Worm (Caenorhabditis elegans) whole organism, young adult: Measurements from ENCODE around the gene smc-5.

Source experiments
- B0035.1 ChIP-seq: sonication (generic microtip); optimal IDR thresholded peaks from 2 replicates; lab custom pipeline; 2016; ENCODE audit warnings: missing genetic modification characterization, mild to moderate bottlenecking, missing compliant biosample characterization, missing genotype, missing genetic modification reagents
- D2030.7 ChIP-seq: fragments of 200-800 bp; sonication (Bioruptor generic); IDR thresholded peaks from 2 replicates; pipeline ENCODE4 v1.3.6; 2022; ENCODE audit warnings: missing genetic modification reagents, missing genetic modification characterization, missing compliant biosample characterization
- F23B12.7 ChIP-seq: sonication (generic microtip); optimal IDR thresholded peaks from 2 replicates; lab custom pipeline; 2017; ENCODE audit warnings: missing genetic modification characterization, mild to moderate bottlenecking, missing compliant biosample characterization, antibody characterized with exemption, moderate library complexity; ENCODE audit not compliant: insufficient read depth
- F33H1.4 ChIP-seq: fragments of 200-800 bp; sonication (Bioruptor generic); IDR thresholded peaks from 2 replicates; pipeline ENCODE4 v1.3.6; 2022; ENCODE audit warnings: missing genetic modification reagents, missing genetic modification characterization, missing compliant biosample characterization
- F49E8.2 ChIP-seq: sonication (generic microtip); optimal IDR thresholded peaks from 3 replicates; lab custom pipeline; 2017; ENCODE audit warnings: missing genetic modification characterization, mild to moderate bottlenecking, missing compliant biosample characterization, antibody characterized with exemption, moderate library complexity; ENCODE audit not compliant: insufficient read depth
- K11D2.4 ChIP-seq: fragments of 200-800 bp; sonication (Bioruptor generic); IDR thresholded peaks from 2 replicates; pipeline ENCODE4 v1.3.6; 2022; ENCODE audit warnings: missing genetic modification reagents, missing genetic modification characterization, missing compliant biosample characterization
- Y53F4B.3 ChIP-seq: fragments of 200-800 bp; sonication (Bioruptor generic); IDR thresholded peaks from 2 replicates; pipeline ENCODE4 v1.3.6; 2022; ENCODE audit warnings: missing genetic modification reagents, missing genetic modification characterization, missing compliant biosample characterization
- atf-7 ChIP-seq: sonication (generic microtip); optimal IDR thresholded peaks from 2 replicates; lab custom pipeline; 2017; ENCODE audit warnings: mild to moderate bottlenecking, missing genetic modification characterization, missing compliant biosample characterization
- attf-5 ChIP-seq: fragments of 200-800 bp; sonication (Bioruptor generic); optimal IDR thresholded peaks from 2 replicates; lab custom pipeline; 2018; ENCODE audit warnings: mild to moderate bottlenecking, missing genetic modification characterization, missing compliant biosample characterization
- bed-1 ChIP-seq: fragments of 200-800 bp; sonication (Bioruptor generic); IDR thresholded peaks from 2 replicates; pipeline ENCODE4 v1.3.6; 2022; ENCODE audit warnings: missing genetic modification reagents, missing genetic modification characterization, missing compliant biosample characterization
- cebp-1 ChIP-seq, 2 experiments: fragments of 200-800 bp in 1 of 2; sonication (Bioruptor generic) in 1 of 2; sonication (generic microtip) in 1 of 2; IDR thresholded peaks in 1 of 2; optimal IDR thresholded peaks in 1 of 2; 2 replicates each; pipeline versions ENCODE4 v1.3.6 to Lab custom; 2017 to 2022; ENCODE audit warnings: missing compliant biosample characterization in 2 of 2, missing genetic modification characterization in 2 of 2, mild to moderate bottlenecking in 1 of 2, missing genetic modification reagents in 1 of 2, moderate library complexity in 1 of 2
- ceh-100 ChIP-seq: fragments of 200-800 bp; sonication (Bioruptor generic); IDR thresholded peaks from 2 replicates; pipeline ENCODE4 v1.3.6; 2022; ENCODE audit warnings: missing genetic modification reagents, missing genetic modification characterization, missing compliant biosample characterization
- ceh-91 ChIP-seq: fragments of 200-800 bp; sonication (Bioruptor generic); IDR thresholded peaks from 2 replicates; pipeline ENCODE4 v1.3.6; 2022; ENCODE audit warnings: missing genetic modification reagents, missing genetic modification characterization, missing compliant biosample characterization
- dpff-1 ChIP-seq: sonication (generic microtip); optimal IDR thresholded peaks from 2 replicates; lab custom pipeline; 2017; ENCODE audit warnings: mild to moderate bottlenecking, missing genetic modification characterization, missing compliant biosample characterization
- dpl-1 ChIP-seq: fragments of 150-350 bp; optimal IDR thresholded peaks from 2 replicates; lab custom pipeline; 2014; ENCODE audit warnings: missing biosample characterization, missing genetic modification reagents, missing genetic modification characterization
- egl-44 ChIP-seq: fragments of 200-800 bp; sonication (Bioruptor generic); IDR thresholded peaks from 2 replicates; pipeline ENCODE4 v1.3.6; 2022; ENCODE audit warnings: missing genetic modification reagents, missing genetic modification characterization, missing compliant biosample characterization
- fkh-3 ChIP-seq: sonication (generic microtip); optimal IDR thresholded peaks from 2 replicates; lab custom pipeline; 2016; ENCODE audit warnings: mild to moderate bottlenecking, missing genetic modification characterization, missing compliant biosample characterization
- him-1 ChIP-seq: sonication (generic microtip); optimal IDR thresholded peaks from 2 replicates; lab custom pipeline; 2016; ENCODE audit warnings: missing genotype, missing genetic modification reagents, missing genetic modification characterization, missing compliant biosample characterization
- hlh-26 ChIP-seq: fragments of 200-800 bp; sonication (Bioruptor generic); conservative IDR thresholded peaks from 2 replicates; pipeline ENCODE4 v1.3.6; 2022; ENCODE audit warnings: missing genetic modification reagents, missing genetic modification characterization, missing compliant biosample characterization
- hmg-1.2 ChIP-seq: fragments of 200-800 bp; sonication (Bioruptor generic); IDR thresholded peaks from 2 replicates; pipeline ENCODE4 v1.3.6; 2022; ENCODE audit warnings: missing genetic modification reagents, missing genetic modification characterization, missing compliant biosample characterization
- lsy-27 ChIP-seq: sonication (generic microtip); optimal IDR thresholded peaks from 2 replicates; lab custom pipeline; 2017; ENCODE audit warnings: missing genetic modification characterization, mild to moderate bottlenecking, missing compliant biosample characterization, antibody characterized with exemption, missing genotype, borderline replicate concordance; ENCODE audit not compliant: insufficient read depth
- madf-10 ChIP-seq: sonication (generic microtip); optimal IDR thresholded peaks from 2 replicates; lab custom pipeline; 2016; ENCODE audit warnings: mild to moderate bottlenecking, missing genetic modification characterization, missing compliant biosample characterization
- madf-6 ChIP-seq: fragments of 200-800 bp; sonication (Bioruptor generic); IDR thresholded peaks from 2 replicates; pipeline ENCODE4 v1.3.6; 2022; ENCODE audit warnings: missing genetic modification reagents, missing genetic modification characterization, missing compliant biosample characterization
- mcd-1 ChIP-seq: fragments of 200-800 bp; sonication (Bioruptor generic); IDR thresholded peaks from 2 replicates; pipeline ENCODE4 v1.3.6; 2022; ENCODE audit warnings: missing genetic modification reagents, missing genetic modification characterization, missing compliant biosample characterization
- nhr-179 ChIP-seq: sonication (generic microtip); optimal IDR thresholded peaks from 2 replicates; lab custom pipeline; 2016; ENCODE audit warnings: mild to moderate bottlenecking, missing genetic modification characterization, missing compliant biosample characterization
- nhr-80 ChIP-seq: sonication (generic microtip); optimal IDR thresholded peaks from 2 replicates; lab custom pipeline; 2016; ENCODE audit warnings: missing genetic modification characterization, missing compliant biosample characterization
- pha-4 ChIP-seq: fragments of 150-350 bp; sonication (generic microtip); optimal IDR thresholded peaks from 2 replicates; lab custom pipeline; 2014; ENCODE audit warnings: missing biosample characterization, missing genetic modification reagents, missing genetic modification characterization
- sea-2 ChIP-seq: fragments of 200-800 bp; sonication (Bioruptor generic); IDR thresholded peaks from 2 replicates; pipeline ENCODE4 v1.3.6; 2022; ENCODE audit warnings: missing genetic modification characterization, missing compliant biosample characterization
- snpc-1.3 ChIP-seq: sonication (generic microtip); optimal IDR thresholded peaks from 2 replicates; lab custom pipeline; 2017; ENCODE audit warnings: missing genetic modification characterization, mild to moderate bottlenecking, missing compliant biosample characterization, antibody characterized with exemption, moderate library complexity, missing genotype, missing genetic modification reagents; ENCODE audit not compliant: insufficient read depth
- somi-1 ChIP-seq: fragments of 200-800 bp; sonication (Bioruptor generic); optimal IDR thresholded peaks from 2 replicates; lab custom pipeline; 2018; ENCODE audit warnings: mild to moderate bottlenecking, missing genetic modification characterization, missing compliant biosample characterization
- unc-130 ChIP-seq: sonication (generic microtip); optimal IDR thresholded peaks from 2 replicates; lab custom pipeline; 2016; ENCODE audit warnings: missing genetic modification reagents, missing genetic modification characterization, missing compliant biosample characterization
- ztf-25 ChIP-seq: fragments of 200-800 bp; sonication (Bioruptor generic); IDR thresholded peaks from 2 replicates; pipeline ENCODE4 v1.3.6; 2022; ENCODE audit warnings: missing genetic modification reagents, missing genetic modification characterization, missing compliant biosample characterization
- ztf-6 ChIP-seq: fragments of 200-800 bp; sonication (Bioruptor generic); IDR thresholded peaks from 2 replicates; pipeline ENCODE4 v1.3.6; 2022; ENCODE audit warnings: missing genetic modification reagents, missing genetic modification characterization, missing compliant biosample characterization

The smc-5 gene

DNA sequence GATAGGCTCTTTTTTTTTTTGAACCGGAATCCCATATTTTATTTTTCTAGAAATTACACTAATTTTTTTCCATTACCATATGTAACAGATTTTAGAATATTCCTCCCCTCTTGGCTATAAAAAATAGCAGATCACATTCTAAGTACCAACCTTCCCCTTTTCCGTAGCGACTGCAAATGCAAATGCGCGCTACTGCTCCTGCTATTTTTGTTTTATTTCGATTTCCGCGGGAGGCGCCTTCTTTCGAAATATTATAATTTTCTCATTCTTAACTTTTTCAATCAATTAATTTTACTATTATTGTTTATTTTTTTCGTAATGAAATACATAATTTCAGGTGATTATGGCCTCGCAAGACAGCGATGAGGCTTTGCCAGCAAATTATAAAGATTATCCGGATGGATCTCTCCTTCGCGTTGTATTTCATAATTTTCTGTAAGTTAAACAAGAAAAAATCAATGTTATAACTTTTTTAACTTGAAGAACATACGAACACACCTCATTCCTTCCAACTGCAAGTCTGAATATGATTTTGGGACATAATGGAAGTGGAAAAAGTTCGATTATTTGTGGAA, at the start of gene smc-5 (continued):
- peak; percentile 28 for TF ChIP-seq snpc-1.3 (tag; lab: Kevin White, UChicago)
- no peak for TF ChIP-seq sea-2 (GFP tag; lab: Robert Waterston, UW)
- peak; percentile 91 for TF ChIP-seq mcd-1 (GFP tag; lab: Robert Waterston, UW)
- TF ChIP-seq ceh-91: peak; percentile 80
- TF ChIP-seq bed-1 (GFP tag; lab: Robert Waterston, UW): no peak
- TF ChIP-seq B0035.1 (tag; lab: Kevin White, UChicago): no peak
- TF ChIP-seq ztf-6 (GFP tag; lab: Robert Waterston, UW): no peak
- TF ChIP-seq D2030.7 (GFP tag; lab: Robert Waterston, UW): peak; percentile 80; the same call in 1 of the 2 replicates
- peak; percentile 27 for TF ChIP-seq F49E8.2
- no peak for TF ChIP-seq egl-44 (GFP tag; lab: Robert Waterston, UW)
- no peak for TF ChIP-seq pha-4 (tag; lab: Kevin White, UChicago)
- TF ChIP-seq somi-1 (GFP tag; lab: Kevin White, UChicago): no peak
- TF ChIP-seq K11D2.4 (GFP tag; lab: Robert Waterston, UW): no peak
- no peak for TF ChIP-seq fkh-3 (tag; lab: Kevin White, UChicago)
- no peak for TF ChIP-seq ztf-25
- peak; percentile 96 for TF ChIP-seq ceh-100
- peak; percentile 63; the same call in 1 of the 2 replicates for TF ChIP-seq cebp-1 (GFP tag; IDR thresholded peaks at IDR 0.05; lab: Robert Waterston, UW)
- no peak for TF ChIP-seq cebp-1 (tag; optimal IDR thresholded peaks at IDR 0.05; lab: Kevin White, UChicago)
- TF ChIP-seq madf-10 (tag; lab: Kevin White, UChicago): peak; percentile 15
- peak; percentile 89 for TF ChIP-seq madf-6 (GFP tag; lab: Robert Waterston, UW)
- TF ChIP-seq atf-7 (tag; lab: Kevin White, UChicago): no peak
- TF ChIP-seq hmg-1.2 (GFP tag; lab: Robert Waterston, UW): peak; percentile 42; the same call in 1 of the 2 replicates
- TF ChIP-seq F33H1.4 (GFP tag; lab: Robert Waterston, UW): peak; percentile 68
- no peak for TF ChIP-seq hlh-26 (GFP tag; lab: Robert Waterston, UW)
- TF ChIP-seq nhr-80: peak; percentile 28
- peak; percentile 79 for TF ChIP-seq attf-5
- TF ChIP-seq, all 124 proteins: peak for 37

- TF ChIP-seq him-1 (tag; lab: Kevin White, UChicago): no peak
- TF ChIP-seq nhr-179: no peak
- TF ChIP-seq dpl-1: no peak
- no peak for TF ChIP-seq K11D2.4 (GFP tag; lab: Robert Waterston, UW)
- TF ChIP-seq dpff-1: no peak
These were observed 47.5 kb upstream of the smc-5 start, which contains the start of gene F59A6.2 for ce11 chrII:5014399-5014798. TSS of gene F59A6.2 (plus strand) at chrII:5014699.

ce11 chrII:5016144-5016543, 45.8 kb upstream of the smc-5 start:
- no peak for TF ChIP-seq unc-130 (GFP tag; lab: Kevin White, UChicago)
- TF ChIP-seq F23B12.7 (tag; lab: Kevin White, UChicago): no peak
- TF ChIP-seq Y53F4B.3 (GFP tag; lab: Robert Waterston, UW): no peak
- TF ChIP-seq lsy-27 (tag; lab: Kevin White, UChicago): no peak
